Worm (Caenorhabditis elegans): ENCODE data around the gene C50F4.4.

Gene C50F4.4

DNA sequence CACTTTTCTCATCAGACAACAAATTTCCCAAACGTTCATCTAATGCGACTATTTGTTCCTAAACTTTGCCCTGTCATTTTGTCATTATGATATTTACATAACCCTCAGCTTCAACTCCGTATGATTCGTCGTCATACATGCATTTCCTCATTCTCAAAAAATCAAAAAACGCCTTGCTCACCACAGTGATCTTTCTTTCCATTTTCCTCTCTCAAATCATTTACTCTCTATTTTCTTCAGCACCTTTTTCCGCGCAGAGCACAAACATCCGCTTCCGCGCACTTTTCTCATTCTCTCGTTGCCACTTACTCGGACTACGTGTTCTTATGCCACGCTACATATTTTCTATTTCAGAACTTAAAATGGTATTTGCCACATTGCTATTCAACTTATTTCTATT, 40.4 kb downstream of the C50F4.4 start, which contains the start of gene F25B3.2:
TSS of gene F25B3.2 (plus strand) at position 301 of the 400 bp plus-strand sequence.
- TF ChIP-seq ZK546.5 (tag; optimal IDR thresholded peaks at IDR 0.05) (no peak), ceh-9 (tag; optimal IDR thresholded peaks at IDR 0.05) (no peak), ztf-11 (tag; optimal IDR thresholded peaks at IDR 0.05) (no peak), lin-39 (tag; optimal IDR thresholded peaks at IDR 0.05) (no peak), egl-5 (tag; optimal IDR thresholded peaks at IDR 0.05) (no peak), lsy-12 (tag; optimal IDR thresholded peaks at IDR 0.05) (no peak), pqm-1 (tag; optimal IDR thresholded peaks at IDR 0.05) (no peak), ama-1 (optimal IDR thresholded peaks at IDR 0.05) (no peak), nhr-67 (tag; optimal IDR thresholded peaks at IDR 0.05) (no peak), unc-62 (GFP tag; optimal IDR thresholded peaks at IDR 0.05) (no peak)

DNA sequence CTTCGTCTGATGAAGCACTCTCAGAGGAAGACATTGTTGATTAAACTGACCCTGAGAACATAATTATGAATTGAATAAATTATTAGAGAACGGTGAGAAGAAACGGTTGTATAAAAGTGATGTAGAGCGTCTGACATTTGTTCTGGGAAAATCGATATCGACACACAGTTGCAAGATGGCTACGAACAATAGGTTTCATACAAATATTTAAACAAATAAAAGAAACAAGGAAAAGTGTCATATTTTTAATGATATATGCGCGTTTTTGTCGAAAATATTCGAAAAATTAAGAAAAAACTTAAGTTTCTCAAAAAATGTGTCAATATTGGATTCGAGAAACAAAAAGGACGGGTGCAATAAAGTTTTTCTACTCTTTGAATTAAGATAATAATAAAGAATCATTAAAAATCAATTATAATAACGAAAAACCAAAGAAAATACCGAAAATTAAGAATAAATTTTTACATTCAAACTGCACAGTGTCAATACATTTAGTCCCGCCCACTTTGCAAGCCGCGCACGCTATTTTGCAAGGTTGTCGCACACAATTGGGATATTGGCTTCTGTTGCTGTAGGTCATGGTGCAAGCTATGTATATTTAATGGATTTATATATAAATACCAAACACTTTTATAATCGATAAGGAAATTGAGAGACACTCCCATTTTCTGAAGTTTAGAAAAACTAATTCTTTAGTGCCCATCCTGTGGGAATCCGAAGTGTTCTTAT, 46.2 kb downstream of the C50F4.4 start, which contains the start of gene rtfo-1:
TSS of gene rtfo-1 (minus strand) at position 51 of the 729 bp plus-strand sequence.
- TF ChIP-seq lin-39 (tag; optimal IDR thresholded peaks at IDR 0.05): no peak
- peak; percentile 35 for TF ChIP-seq nhr-23 (tag; optimal IDR thresholded peaks at IDR 0.05)
- TF ChIP-seq nfya-1 (tag; optimal IDR thresholded peaks at IDR 0.05; ENCODE audit: insufficient read depth): no peak
- TF ChIP-seq ceh-16 (tag; optimal IDR thresholded peaks at IDR 0.05): no peak
- no peak for TF ChIP-seq skn-1 (tag; optimal IDR thresholded peaks at IDR 0.05)
- no peak for TF ChIP-seq tbx-2 (tag; optimal IDR thresholded peaks at IDR 0.05)
- TF ChIP-seq ztf-4 (tag; optimal IDR thresholded peaks at IDR 0.05): no peak
- TF ChIP-seq mdl-1 (tag; optimal IDR thresholded peaks at IDR 0.05): no peak
- TF ChIP-seq R02D3.7 (tag; optimal IDR thresholded peaks at IDR 0.05): no peak
- no peak for TF ChIP-seq lsy-12 (tag; optimal IDR thresholded peaks at IDR 0.05)
- TF ChIP-seq elt-2 (tag; optimal IDR thresholded peaks at IDR 0.05): peak; percentile 4
- no peak for TF ChIP-seq nhr-28 (tag; optimal IDR thresholded peaks at IDR 0.05)
- TF ChIP-seq nhr-12 (tag; optimal IDR thresholded peaks at IDR 0.05): no peak
- TF ChIP-seq snpc-4 (tag; optimal IDR thresholded peaks at IDR 0.05): peak; percentile 4
- TF ChIP-seq aly-2 (tag; optimal IDR thresholded peaks at IDR 0.05): no peak
- peak; percentile 45 for TF ChIP-seq nhr-43 (tag; optimal IDR thresholded peaks at IDR 0.05; ENCODE audit: poor library complexity, severe bottlenecking)
- no peak for TF ChIP-seq nhr-77 (tag; optimal IDR thresholded peaks at IDR 0.05)
- peak; percentile 60 for TF ChIP-seq pha-4 (tag; optimal IDR thresholded peaks at IDR 0.05)
- TF ChIP-seq hmg-11 (tag; optimal IDR thresholded peaks at IDR 0.05): peak; percentile 62
- no peak for TF ChIP-seq elt-1 (tag; optimal IDR thresholded peaks at IDR 0.05)
- TF ChIP-seq nhr-25 (tag; optimal IDR thresholded peaks at IDR 0.05): peak; percentile 18
- TF ChIP-seq egl-27 (tag; optimal IDR thresholded peaks at IDR 0.05): no peak
- TF ChIP-seq ama-1 (optimal IDR thresholded peaks at IDR 0.05): no peak
- no peak for TF ChIP-seq ZK546.5 (tag; optimal IDR thresholded peaks at IDR 0.05)
- TF ChIP-seq eor-1 (tag; optimal IDR thresholded peaks at IDR 0.05): no peak
- TF ChIP-seq elt-3 (tag; optimal IDR thresholded peaks at IDR 0.05): no peak
- TF ChIP-seq ceh-9 (tag; optimal IDR thresholded peaks at IDR 0.05): no peak
- no peak for TF ChIP-seq egl-5 (tag; optimal IDR thresholded peaks at IDR 0.05)
- TF ChIP-seq unc-39 (tag; optimal IDR thresholded peaks at IDR 0.05): no peak
- TF ChIP-seq ceh-82 (tag; optimal IDR thresholded peaks at IDR 0.05): no peak
- no peak for TF ChIP-seq daf-12 (tag; optimal IDR thresholded peaks at IDR 0.05)
- no peak for TF ChIP-seq nhr-237 (tag; optimal IDR thresholded peaks at IDR 0.05)
- TF ChIP-seq unc-62 (GFP tag; optimal IDR thresholded peaks at IDR 0.05): no peak
- TF ChIP-seq mml-1 (tag; optimal IDR thresholded peaks at IDR 0.05): no peak
- no peak for TF ChIP-seq fkh-10 (GFP tag; optimal IDR thresholded peaks at IDR 0.05)
- TF ChIP-seq fos-1 (tag; optimal IDR thresholded peaks at IDR 0.05): no peak
- TF ChIP-seq ztf-11 (tag; optimal IDR thresholded peaks at IDR 0.05): no peak
- TF ChIP-seq pqm-1 (tag; optimal IDR thresholded peaks at IDR 0.05): no peak

DNA sequence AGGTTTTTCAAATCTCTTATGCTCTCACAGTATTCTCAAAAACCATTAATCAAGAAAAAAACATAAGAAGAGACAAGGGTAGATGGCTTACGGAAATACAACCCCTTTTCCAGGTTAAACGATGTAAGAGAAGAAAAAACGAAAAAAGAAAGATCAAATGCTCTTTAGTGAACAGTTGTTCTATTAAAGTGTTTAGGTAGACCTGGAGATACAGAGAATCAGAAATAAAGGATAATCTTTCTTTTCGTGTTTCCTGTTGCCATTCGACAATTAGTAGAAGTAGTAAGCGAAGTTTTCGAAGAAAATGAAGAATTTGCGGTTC, 46.7 kb downstream of the C50F4.4 start, which contains the start of gene K09G1.1:
TSS of gene K09G1.1 (plus strand) at position 223 of the 322 bp plus-strand sequence.
- TF ChIP-seq daf-12 (tag; optimal IDR thresholded peaks at IDR 0.05) (no peak), snpc-4 (tag; optimal IDR thresholded peaks at IDR 0.05) (no peak), nhr-67 (tag; optimal IDR thresholded peaks at IDR 0.05) (no peak), nhr-11 (tag; optimal IDR thresholded peaks at IDR 0.05) (no peak), ama-1 (optimal IDR thresholded peaks at IDR 0.05) (no peak), ceh-16 (tag; optimal IDR thresholded peaks at IDR 0.05) (no peak), nhr-237 (tag; optimal IDR thresholded peaks at IDR 0.05) (no peak), unc-39 (tag; optimal IDR thresholded peaks at IDR 0.05) (no peak), mml-1 (tag; optimal IDR thresholded peaks at IDR 0.05) (no peak), jun-1 (tag; optimal IDR thresholded peaks at IDR 0.05) (no peak), pqm-1 (tag; optimal IDR thresholded peaks at IDR 0.05) (no peak), fkh-2 (tag; optimal IDR thresholded peaks at IDR 0.05) (no peak), elt-1 (tag; optimal IDR thresholded peaks at IDR 0.05) (no peak), elt-3 (tag; optimal IDR thresholded peaks at IDR 0.05) (no peak), nhr-28 (tag; optimal IDR thresholded peaks at IDR 0.05) (no peak), pha-4 (tag; optimal IDR thresholded peaks at IDR 0.05) (no peak), R02D3.7 (tag; optimal IDR thresholded peaks at IDR 0.05) (no peak), zag-1 (tag; optimal IDR thresholded peaks at IDR 0.05) (no peak), ztf-4 (tag; optimal IDR thresholded peaks at IDR 0.05) (no peak), mdl-1 (tag; optimal IDR thresholded peaks at IDR 0.05) (no peak)
